Worm (Caenorhabditis elegans) whole organism, mixed stage, embryonic: ENCODE results near the gene lim-6.
A peak's percentile ranks its signal among the peaks of the same experiment; 100 is the strongest.

Experiments
- M03D4.4 ChIP-seq: sonication (generic microtip); optimal IDR thresholded peaks from 2 replicates; lab custom pipeline; 2017; ENCODE audit warnings: mild to moderate bottlenecking, missing genetic modification characterization, missing compliant biosample characterization
- bed-3 ChIP-seq: fragments of 200-800 bp; sonication (Bioruptor generic); optimal IDR thresholded peaks from 3 replicates; lab custom pipeline; 2018; ENCODE audit warnings: mild to moderate bottlenecking, missing genetic modification characterization, moderate library complexity, missing compliant biosample characterization
- blmp-1 ChIP-seq: fragments of 150-350 bp; optimal IDR thresholded peaks from 2 replicates; lab custom pipeline; 2014; ENCODE audit warnings: missing biosample characterization, missing genetic modification characterization
- ceh-39 ChIP-seq: fragments of 150-350 bp; optimal IDR thresholded peaks from 2 replicates; lab custom pipeline; 2014; ENCODE audit warnings: missing biosample characterization, missing genetic modification characterization
- ceh-43 ChIP-seq: fragments of 200-800 bp; sonication (Bioruptor generic); optimal IDR thresholded peaks from 2 replicates; lab custom pipeline; 2018; ENCODE audit warnings: mild to moderate bottlenecking, missing genetic modification characterization, moderate library complexity, missing compliant biosample characterization
- ceh-83 ChIP-seq: fragments of 200-800 bp; sonication (Bioruptor generic); optimal IDR thresholded peaks from 2 replicates; lab custom pipeline; 2018; ENCODE audit warnings: mild to moderate bottlenecking, missing genetic modification characterization, missing compliant biosample characterization
- ces-1 ChIP-seq: fragments of 150-350 bp; optimal IDR thresholded peaks from 2 replicates; lab custom pipeline; 2014; ENCODE audit warnings: missing biosample characterization, missing genetic modification reagents, missing genetic modification characterization
- cnd-1 ChIP-seq: fragments of 200-800 bp; sonication (Bioruptor generic); optimal IDR thresholded peaks from 2 replicates; lab custom pipeline; 2018; ENCODE audit warnings: mild to moderate bottlenecking, missing genetic modification characterization, missing compliant biosample characterization
- drap-1 ChIP-seq: fragments of 200-800 bp; sonication (Bioruptor generic); optimal IDR thresholded peaks from 3 replicates; lab custom pipeline; 2018; ENCODE audit warnings: mild to moderate bottlenecking, missing genetic modification characterization, missing compliant biosample characterization
- elt-1 ChIP-seq: sonication (generic microtip); optimal IDR thresholded peaks from 2 replicates; lab custom pipeline; 2017; ENCODE audit warnings: missing genetic modification characterization, mild to moderate bottlenecking, missing compliant biosample characterization, antibody characterized with exemption, moderate library complexity, borderline replicate concordance; ENCODE audit not compliant: insufficient read depth
- elt-3 ChIP-seq: fragments of 150-350 bp; optimal IDR thresholded peaks from 2 replicates; lab custom pipeline; 2014; ENCODE audit warnings: missing biosample characterization, missing genetic modification characterization
- flh-1 ChIP-seq: fragments of 200-800 bp; sonication (Bioruptor generic); optimal IDR thresholded peaks from 2 replicates; lab custom pipeline; 2018; ENCODE audit warnings: mild to moderate bottlenecking, missing genetic modification characterization, moderate library complexity, missing compliant biosample characterization
- hlh-1 ChIP-seq: fragments of 150-350 bp; optimal IDR thresholded peaks from 2 replicates; lab custom pipeline; 2014; ENCODE audit warnings: missing biosample characterization, missing genetic modification reagents, missing genetic modification characterization
- lin-13 ChIP-seq: fragments of 150-350 bp; optimal IDR thresholded peaks from 2 replicates; lab custom pipeline; 2014; ENCODE audit warnings: missing biosample characterization, missing genetic modification characterization
- lin-32 ChIP-seq: fragments of 200-800 bp; sonication (Bioruptor generic); optimal IDR thresholded peaks from 2 replicates; lab custom pipeline; 2018; ENCODE audit warnings: mild to moderate bottlenecking, missing genetic modification characterization, missing compliant biosample characterization
- lsy-2 ChIP-seq: fragments of 150-350 bp; optimal IDR thresholded peaks from 2 replicates; lab custom pipeline; 2014; ENCODE audit warnings: missing biosample characterization, missing genetic modification characterization
- mab-5 ChIP-seq: fragments of 150-350 bp; optimal IDR thresholded peaks from 2 replicates; lab custom pipeline; 2014; ENCODE audit warnings: missing biosample characterization, missing genetic modification characterization
- mep-1 ChIP-seq: fragments of 150-350 bp; optimal IDR thresholded peaks from 2 replicates; lab custom pipeline; 2017; ENCODE audit warnings: missing biosample characterization, missing genetic modification reagents, missing genetic modification characterization, inconsistent platforms
- mls-2 ChIP-seq: sonication (generic microtip); optimal IDR thresholded peaks from 2 replicates; lab custom pipeline; 2016; ENCODE audit warnings: mild to moderate bottlenecking, missing genetic modification characterization, moderate library complexity, missing compliant biosample characterization
- nhr-2 ChIP-seq: fragments of 150-350 bp; optimal IDR thresholded peaks from 2 replicates; lab custom pipeline; 2014; ENCODE audit warnings: missing biosample characterization, missing genetic modification characterization
- nhr-28 ChIP-seq: fragments of 150-350 bp; optimal IDR thresholded peaks from 2 replicates; lab custom pipeline; 2014; ENCODE audit warnings: missing biosample characterization, missing genetic modification characterization
- nhr-76 ChIP-seq: sonication (generic microtip); optimal IDR thresholded peaks from 2 replicates; lab custom pipeline; 2017; ENCODE audit warnings: missing biosample characterization, missing genetic modification characterization
- pha-4 ChIP-seq: fragments of 150-350 bp; optimal IDR thresholded peaks from 2 replicates; lab custom pipeline; 2018; ENCODE audit warnings: missing biosample characterization, missing genetic modification reagents, missing genetic modification characterization
- sem-2 ChIP-seq: fragments of 200-800 bp; sonication (Bioruptor generic); optimal IDR thresholded peaks from 2 replicates; lab custom pipeline; 2018; ENCODE audit warnings: mild to moderate bottlenecking, missing genetic modification characterization, missing compliant biosample characterization
- snpc-4 ChIP-seq: fragments of 150-350 bp; optimal IDR thresholded peaks from 2 replicates; lab custom pipeline; 2014; ENCODE audit warnings: missing biosample characterization, missing genetic modification characterization
- sptf-1 ChIP-seq: sonication (generic microtip); optimal IDR thresholded peaks from 2 replicates; lab custom pipeline; 2017; ENCODE audit warnings: mild to moderate bottlenecking, missing genetic modification characterization, moderate library complexity, missing compliant biosample characterization
- tbx-8 ChIP-seq: fragments of 200-800 bp; sonication (Bioruptor generic); optimal IDR thresholded peaks from 2 replicates; lab custom pipeline; 2018; ENCODE audit warnings: mild to moderate bottlenecking, missing genetic modification characterization, moderate library complexity, missing compliant biosample characterization
- unc-120 ChIP-seq: sonication (generic microtip); optimal IDR thresholded peaks from 2 replicates; lab custom pipeline; 2017; ENCODE audit warnings: missing genetic modification characterization, missing compliant biosample characterization; ENCODE audit not compliant: poor library complexity, severe bottlenecking
- unc-39 ChIP-seq: fragments of 150-350 bp; optimal IDR thresholded peaks from 2 replicates; lab custom pipeline; 2014; ENCODE audit warnings: missing biosample characterization, missing genetic modification characterization
- unc-62 ChIP-seq: fragments of 150-350 bp; optimal IDR thresholded peaks from 2 replicates; lab custom pipeline; 2014; ENCODE audit warnings: missing biosample characterization, missing genetic modification reagents, missing genetic modification characterization
- zip-8 ChIP-seq: fragments of 150-350 bp; optimal IDR thresholded peaks from 2 replicates; lab custom pipeline; 2014; ENCODE audit warnings: missing biosample characterization, missing genetic modification characterization
- ztf-11 ChIP-seq: fragments of 150-350 bp; optimal IDR thresholded peaks from 2 replicates; lab custom pipeline; 2014; ENCODE audit warnings: missing biosample characterization, missing genetic modification characterization

Gene lim-6

DNA sequence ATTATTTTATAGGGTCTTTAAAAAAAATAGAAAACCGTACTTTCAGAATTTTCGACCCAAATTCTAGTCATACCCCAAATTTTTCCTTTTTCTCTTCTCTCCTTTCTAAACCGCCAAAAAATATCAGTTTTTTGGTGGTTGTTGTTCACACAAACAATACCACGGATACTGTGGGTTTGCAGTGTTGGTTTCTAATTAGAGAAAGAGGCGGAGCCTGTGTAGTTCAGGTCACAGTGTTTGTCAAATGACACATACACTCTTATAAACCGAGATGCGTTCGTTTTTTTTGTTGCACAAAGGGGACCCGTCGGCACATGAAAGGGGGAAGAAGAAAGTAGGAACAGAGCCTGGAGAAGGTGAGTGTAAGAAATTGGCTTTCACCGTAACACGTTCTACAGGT is at the start of gene lim-6:
Gene lim-6, plus strand, starts transcription at position 301 of the 400 bp plus-strand sequence.
- TF ChIP-seq nhr-28 (tag; lab: Kevin White, UChicago), result no peak
- TF ChIP-seq tbx-8, result no peak
- TF ChIP-seq elt-1, result no peak
- no peak for TF ChIP-seq lin-32 (GFP tag; lab: Kevin White, UChicago)
- TF ChIP-seq unc-62 (GFP tag; lab: Kevin White, UChicago), result no peak
- TF ChIP-seq mab-5 (tag; lab: Kevin White, UChicago), result no peak
- TF ChIP-seq bed-3 (GFP tag; lab: Kevin White, UChicago), result no peak
- no peak for TF ChIP-seq mls-2
- TF ChIP-seq elt-3, result no peak
- no peak for TF ChIP-seq M03D4.4 (tag; lab: Kevin White, UChicago)
- no peak for TF ChIP-seq cnd-1 (tag; lab: Kevin White, UChicago)
- no peak for TF ChIP-seq ces-1 (GFP tag; lab: Kevin White, UChicago)

DNA sequence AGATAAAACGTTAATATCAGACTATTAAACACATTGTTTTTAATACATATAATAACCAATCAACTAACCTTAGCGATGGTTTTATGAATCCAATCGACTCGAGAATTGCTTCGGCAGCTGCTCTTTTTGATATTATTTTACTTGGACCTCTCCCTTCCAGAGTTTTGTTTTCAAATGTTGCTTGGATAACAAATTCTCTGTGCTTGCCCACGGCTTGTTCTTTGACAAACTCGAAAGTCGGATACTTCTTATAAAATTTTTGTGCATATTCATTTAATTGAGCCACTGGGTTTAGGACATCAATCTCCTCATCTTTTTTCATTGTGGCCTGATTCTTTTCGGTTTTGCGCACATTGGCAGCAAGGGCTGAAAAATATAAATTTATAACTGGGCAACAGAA is 47.2 kb upstream of the lim-6 start, which contains the start of gene F55A4.3:
Gene F55A4.3, minus strand, starts transcription at position 101 of the 400 bp plus-strand sequence.
- TF ChIP-seq elt-1, result no peak
- TF ChIP-seq, all 35 proteins: peak for 0

DNA sequence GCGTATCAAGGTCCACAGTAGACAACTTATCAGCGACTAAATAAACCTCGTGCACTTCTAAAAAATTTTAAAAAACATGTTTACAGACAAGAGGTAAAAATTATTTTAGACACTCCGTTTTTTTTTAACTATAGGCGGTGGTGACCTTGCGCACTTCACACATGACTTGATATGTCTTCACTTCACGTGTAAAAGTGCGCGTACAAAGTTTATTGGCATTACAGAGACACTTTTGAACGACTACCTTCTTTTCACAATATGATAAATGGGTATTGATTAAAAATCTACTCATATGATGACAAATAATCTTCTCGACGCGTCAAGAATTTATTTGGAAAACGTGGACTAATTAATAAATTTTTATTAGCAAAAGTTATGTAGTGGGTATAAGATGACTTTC is 45.5 kb upstream of the lim-6 start:
- TF ChIP-seq elt-3, result no peak
- no peak for TF ChIP-seq lin-32 (GFP tag; lab: Kevin White, UChicago)
- TF ChIP-seq unc-120, result no peak
- TF ChIP-seq sptf-1 (tag; lab: Kevin White, UChicago), result no peak
- no peak for TF ChIP-seq M03D4.4 (tag; lab: Kevin White, UChicago)
- no peak for TF ChIP-seq ztf-11 (tag; lab: Kevin White, UChicago)
- no peak for TF ChIP-seq cnd-1 (tag; lab: Kevin White, UChicago)
- TF ChIP-seq drap-1, result no peak
- TF ChIP-seq hlh-1 (tag; lab: Kevin White, UChicago), result no peak
- TF ChIP-seq lin-13, result no peak
- no peak for TF ChIP-seq bed-3 (GFP tag; lab: Kevin White, UChicago)
- no peak for TF ChIP-seq nhr-76
- no peak for TF ChIP-seq sem-2 (GFP tag; lab: Kevin White, UChicago)
- TF ChIP-seq tbx-8, result no peak
- TF ChIP-seq lsy-2, result no peak
- TF ChIP-seq flh-1, result no peak
- no peak for TF ChIP-seq zip-8 (tag; lab: Kevin White, UChicago)

DNA sequence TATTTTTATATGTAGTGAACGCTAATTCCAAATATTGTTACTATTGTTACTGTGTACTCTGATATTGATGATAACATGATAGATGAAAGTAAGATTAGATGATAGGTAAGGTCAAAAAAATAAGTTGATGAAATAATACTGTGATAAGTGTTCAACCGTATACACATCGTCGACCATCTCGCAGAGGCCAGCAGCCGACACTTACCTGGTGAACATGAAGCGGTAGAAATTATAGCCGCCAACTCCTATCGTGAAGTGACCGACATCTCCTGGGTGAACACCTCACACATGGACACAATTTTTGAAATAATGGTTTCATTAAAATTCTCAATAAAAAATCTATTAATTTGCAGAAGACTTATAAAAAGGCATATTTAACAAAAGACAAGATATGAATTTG is 44.9 kb upstream of the lim-6 start:
- TF ChIP-seq nhr-76, result no peak
- no peak for TF ChIP-seq unc-39 (tag; lab: Kevin White, UChicago)
- no peak for TF ChIP-seq mep-1
- TF ChIP-seq drap-1, result no peak
- no peak for TF ChIP-seq sem-2 (GFP tag; lab: Kevin White, UChicago)
- TF ChIP-seq ceh-43 (GFP tag; lab: Kevin White, UChicago), result no peak
- TF ChIP-seq unc-120, result no peak
- TF ChIP-seq nhr-2, result no peak
- no peak for TF ChIP-seq ztf-11 (tag; lab: Kevin White, UChicago)
- no peak for TF ChIP-seq lin-13
- TF ChIP-seq unc-62 (GFP tag; lab: Kevin White, UChicago), result no peak
- no peak for TF ChIP-seq zip-8 (tag; lab: Kevin White, UChicago)
- no peak for TF ChIP-seq blmp-1

DNA sequence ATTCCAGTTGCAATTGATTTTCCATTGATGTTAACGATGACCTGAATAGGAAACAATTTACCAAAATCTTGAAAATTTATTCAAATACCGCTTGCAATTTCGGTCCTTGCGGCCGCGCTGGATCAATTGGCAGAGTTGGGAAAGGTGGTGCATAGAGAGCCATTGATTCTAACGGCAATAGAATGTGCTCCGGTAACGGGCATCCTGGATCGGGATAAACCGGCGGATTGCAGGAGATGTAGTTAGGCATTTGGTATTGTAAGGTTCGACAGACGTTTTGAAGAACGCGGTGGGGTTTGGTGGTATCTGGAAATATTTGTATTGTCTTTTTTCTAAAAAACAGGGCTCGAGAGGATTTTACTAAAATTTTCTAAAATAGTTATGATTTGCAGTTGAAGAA is 41.4 kb upstream of the lim-6 start:
- TF ChIP-seq elt-1, result no peak
- TF ChIP-seq ceh-83 (GFP tag; lab: Kevin White, UChicago), result no peak
- no peak for TF ChIP-seq lin-13
- no peak for TF ChIP-seq M03D4.4 (tag; lab: Kevin White, UChicago)
- no peak for TF ChIP-seq sptf-1 (tag; lab: Kevin White, UChicago)
- TF ChIP-seq ces-1 (GFP tag; lab: Kevin White, UChicago), result no peak
- no peak for TF ChIP-seq mls-2
- TF ChIP-seq sem-2 (GFP tag; lab: Kevin White, UChicago), result no peak
- TF ChIP-seq nhr-28 (tag; lab: Kevin White, UChicago), result no peak
- TF ChIP-seq unc-120, result no peak
- no peak for TF ChIP-seq bed-3 (GFP tag; lab: Kevin White, UChicago)
- no peak for TF ChIP-seq flh-1
- TF ChIP-seq drap-1, result no peak
- TF ChIP-seq tbx-8, result no peak
- no peak for TF ChIP-seq nhr-2
- TF ChIP-seq mab-5 (tag; lab: Kevin White, UChicago), result no peak
- no peak for TF ChIP-seq elt-3

DNA sequence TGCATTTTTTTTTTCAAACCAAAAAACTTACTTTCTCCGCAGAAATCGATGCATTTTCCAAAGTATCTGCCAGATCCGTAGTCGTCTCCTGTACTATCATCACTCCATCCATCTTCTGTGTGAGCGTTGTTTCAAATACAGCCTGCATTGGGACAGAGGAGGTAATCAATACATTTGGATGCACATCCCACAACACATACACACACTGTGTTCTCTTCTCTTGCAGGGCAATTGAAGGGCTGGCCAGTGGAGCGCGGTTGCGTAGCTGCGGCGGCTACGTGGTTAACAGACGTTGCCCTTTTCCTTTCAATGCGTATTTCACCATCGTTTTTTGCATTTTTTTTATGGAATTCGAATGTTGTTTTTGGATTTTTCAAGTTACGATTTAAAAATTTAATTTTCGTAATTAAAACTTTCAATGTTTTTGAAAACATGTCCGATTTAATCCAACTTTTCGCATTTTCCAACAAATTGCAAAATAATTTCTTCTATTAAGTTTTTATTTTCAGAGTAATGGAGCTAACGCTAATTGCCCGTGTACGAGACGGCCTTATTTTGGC is 37.1 kb upstream of the lim-6 start, which contains the start of the genes stau-1 and sec-22:
Gene stau-1, minus strand, starts transcription at position 248 of the 560 bp plus-strand sequence.
Gene sec-22, plus strand, starts transcription at position 510 of the 560 bp plus-strand sequence.
- peak; percentile 27 for TF ChIP-seq ceh-39 (tag; lab: Kevin White, UChicago)
- TF ChIP-seq snpc-4, result no peak
- peak; percentile 7 for TF ChIP-seq lsy-2
- TF ChIP-seq mep-1, result peak; percentile 14
- peak; percentile 16 for TF ChIP-seq hlh-1 (tag; lab: Kevin White, UChicago)
- TF ChIP-seq sptf-1 (tag; lab: Kevin White, UChicago), result no peak
- no peak for TF ChIP-seq flh-1
- no peak for TF ChIP-seq blmp-1
- TF ChIP-seq lin-13, result peak; percentile 7
- TF ChIP-seq pha-4 (tag; lab: Kevin White, UChicago), result peak; percentile 45
- TF ChIP-seq cnd-1 (tag; lab: Kevin White, UChicago), result peak; percentile 0
- peak; percentile 19 for TF ChIP-seq ces-1 (GFP tag; lab: Kevin White, UChicago)
- no peak for TF ChIP-seq unc-62 (GFP tag; lab: Kevin White, UChicago)
- no peak for TF ChIP-seq unc-39 (tag; lab: Kevin White, UChicago)
- TF ChIP-seq tbx-8, result no peak
- no peak for TF ChIP-seq lin-32 (GFP tag; lab: Kevin White, UChicago)
- TF ChIP-seq unc-120, result no peak
